Fruit fly (Drosophila melanogaster) whole organism: Measurements from ENCODE around the gene tko.

ENCODE experiments used
- CG8478 ChIP-seq: fragments of >200 bp; optimal IDR thresholded peaks from 2 replicates; lab custom pipeline; 2018; ENCODE audit warnings: inconsistent platforms
- Dll ChIP-seq: fragments of >200 bp; optimal IDR thresholded peaks from 2 replicates; lab custom pipeline; 2017
- EcR ChIP-seq, 2 experiments: fragments of >200 bp; optimal IDR thresholded peaks; 2 replicates each; lab custom pipeline; 2017; ENCODE audit warnings: missing biosample characterization in 2 of 2, missing genetic modification characterization in 2 of 2, missing genetic modification reagents in 2 of 2
- pan ChIP-seq: fragments of >200 bp; optimal IDR thresholded peaks from 2 replicates; lab custom pipeline; 2017
- psq ChIP-seq: fragments of >200 bp; optimal IDR thresholded peaks from 2 replicates; lab custom pipeline; 2017
- usp ChIP-seq: fragments of >200 bp; optimal IDR thresholded peaks from 2 replicates; lab custom pipeline; 2017; ENCODE audit warnings: missing biosample characterization, missing genetic modification characterization, mixed read lengths

Gene tko

DNA sequence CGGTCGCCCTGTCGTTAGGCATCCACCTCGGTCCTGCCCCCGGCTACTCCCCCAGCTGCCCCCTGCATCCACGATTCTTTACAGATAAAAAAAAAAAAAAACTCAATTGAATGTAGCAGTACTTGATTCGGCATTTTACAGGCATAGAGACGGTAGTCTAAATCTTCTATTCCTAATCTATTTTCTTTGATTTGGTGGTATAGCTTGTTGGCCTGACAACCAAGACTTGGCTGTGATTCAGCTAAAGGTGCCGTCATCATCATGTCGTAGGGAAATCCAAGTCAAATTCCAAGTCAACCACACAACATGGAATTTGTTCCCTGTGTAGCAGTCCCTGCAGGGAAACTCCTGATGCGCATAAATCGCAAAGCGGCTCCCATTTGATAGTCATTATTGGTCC, 9.0 kb upstream of the tko start:
- no peak for TF ChIP-seq pan (lab: Kevin White, UChicago)
- TF ChIP-seq Dll = no peak
- TF ChIP-seq CG8478 (lab: Kevin White, UChicago) = no peak
- no peak for TF ChIP-seq usp (GFP tag; lab: Kevin White, UChicago)
- TF ChIP-seq psq (lab: Kevin White, UChicago) = no peak
- no peak for TF ChIP-seq EcR (GFP tag; optimal IDR thresholded peaks at IDR 0.05; lab: Kevin White, UChicago)

DNA sequence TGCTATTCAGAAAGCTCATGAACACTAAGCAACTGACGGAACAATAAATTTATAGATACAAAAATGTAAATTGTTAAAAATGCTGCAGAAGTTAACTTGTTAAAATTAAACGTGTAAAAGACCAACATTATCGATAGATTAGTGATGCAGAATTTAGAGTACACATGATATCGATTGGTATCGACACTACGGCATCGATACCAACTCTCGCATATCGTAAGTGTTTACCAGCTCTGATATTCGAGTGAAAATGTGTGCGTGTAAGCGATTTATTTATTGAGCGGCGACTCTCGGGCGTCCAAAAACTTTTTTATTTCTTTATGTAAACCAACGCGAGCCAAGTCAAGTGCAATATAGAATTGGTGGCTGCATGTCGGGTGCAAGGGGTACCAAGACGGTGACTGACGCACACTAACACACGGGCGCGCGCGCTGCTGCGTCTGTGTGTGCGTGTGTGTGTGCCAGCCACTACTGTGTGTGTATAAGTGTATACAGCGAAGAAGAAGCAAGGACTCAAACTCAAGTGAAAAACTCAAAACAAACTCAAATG, 4.0 kb upstream of the tko start, which contains the start of gene z:
z (plus strand) TSS at position 20 of the 550 bp plus-strand sequence.
- TF ChIP-seq psq (lab: Kevin White, UChicago) (no peak), CG8478 (lab: Kevin White, UChicago) (no peak)

DNA sequence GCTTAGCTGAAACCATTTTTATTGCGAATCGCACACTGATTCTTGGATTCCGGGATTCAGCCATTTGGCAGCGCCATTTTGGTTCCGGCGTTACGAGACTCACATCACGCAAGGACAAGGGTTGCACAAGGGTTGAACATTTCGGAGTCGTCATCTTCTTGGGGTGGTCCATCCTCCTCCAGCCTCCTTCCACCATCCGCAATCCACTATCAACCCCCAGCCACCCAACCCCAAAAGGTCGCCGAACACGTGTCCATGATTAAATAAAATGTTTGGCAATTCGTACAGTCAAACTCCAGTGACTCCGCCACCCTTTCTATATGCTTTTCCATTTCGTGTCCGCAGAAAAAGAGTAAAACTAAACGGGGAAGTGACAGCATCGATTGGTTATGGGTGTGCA, 3.6 kb downstream of the tko start:
- TF ChIP-seq EcR (GFP tag; optimal IDR thresholded peaks at IDR 0.05; lab: Kevin White, UChicago) (no peak), pan (lab: Kevin White, UChicago) (no peak), usp (GFP tag; lab: Kevin White, UChicago) (no peak), Dll (no peak), CG8478 (lab: Kevin White, UChicago) (no peak), psq (lab: Kevin White, UChicago) (no peak)

DNA sequence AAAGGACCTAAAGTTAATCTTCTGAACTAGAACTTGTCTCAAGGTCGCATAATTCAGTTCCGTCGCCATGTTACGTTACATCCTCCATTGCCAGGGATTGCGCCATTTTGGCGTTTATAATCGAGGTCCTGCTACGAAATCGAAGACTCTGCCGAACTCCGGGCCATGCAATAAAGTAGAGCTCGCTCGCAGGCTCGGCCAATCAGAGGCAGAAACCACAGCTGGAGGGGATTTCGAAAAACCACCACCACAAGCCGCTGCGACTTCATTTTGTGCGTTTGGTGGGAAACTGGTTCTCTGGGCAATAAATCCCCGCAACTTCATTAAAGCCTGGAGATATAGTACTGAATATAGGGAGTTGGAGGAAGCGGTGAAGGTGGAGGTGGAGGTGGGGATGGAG, 8.9 kb downstream of the tko start:
- no peak for TF ChIP-seq CG8478 (lab: Kevin White, UChicago)
- no peak for TF ChIP-seq EcR (GFP tag; optimal IDR thresholded peaks at IDR 0.05; lab: Kevin White, UChicago)
- no peak for TF ChIP-seq usp (GFP tag; lab: Kevin White, UChicago)
- TF ChIP-seq psq (lab: Kevin White, UChicago) = no peak
- no peak for TF ChIP-seq pan (lab: Kevin White, UChicago)
- TF ChIP-seq Dll = no peak

DNA sequence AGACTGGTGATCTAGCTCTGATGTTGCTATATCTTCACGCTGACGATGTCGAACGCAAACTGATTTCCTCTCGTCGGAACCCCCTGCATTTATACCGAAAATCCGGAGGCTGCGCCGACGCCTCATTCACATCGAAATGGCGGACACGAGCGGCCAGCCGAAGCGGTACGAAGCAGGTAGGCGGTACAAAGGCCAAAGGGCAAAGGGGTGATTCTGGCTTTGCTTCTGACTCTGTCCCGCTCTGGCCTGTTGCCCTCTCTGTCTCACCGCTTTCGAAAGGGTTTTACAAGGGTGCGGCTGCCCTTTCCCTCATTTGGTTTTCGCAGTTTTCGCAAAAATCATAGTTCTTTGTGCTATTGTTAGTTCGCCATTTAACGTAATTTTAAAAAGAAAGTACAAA, 14.9 kb downstream of the tko start, which contains the start of gene gt:
gt (minus strand) TSS at position 65 of the 400 bp plus-strand sequence.
- no peak for TF ChIP-seq usp (GFP tag; lab: Kevin White, UChicago)
- TF ChIP-seq psq (lab: Kevin White, UChicago) = no peak
- no peak for TF ChIP-seq CG8478 (lab: Kevin White, UChicago)
- no peak for TF ChIP-seq EcR (GFP tag; optimal IDR thresholded peaks at IDR 0.05; lab: Kevin White, UChicago)
- no peak for TF ChIP-seq Dll
- no peak for TF ChIP-seq pan (lab: Kevin White, UChicago)

DNA sequence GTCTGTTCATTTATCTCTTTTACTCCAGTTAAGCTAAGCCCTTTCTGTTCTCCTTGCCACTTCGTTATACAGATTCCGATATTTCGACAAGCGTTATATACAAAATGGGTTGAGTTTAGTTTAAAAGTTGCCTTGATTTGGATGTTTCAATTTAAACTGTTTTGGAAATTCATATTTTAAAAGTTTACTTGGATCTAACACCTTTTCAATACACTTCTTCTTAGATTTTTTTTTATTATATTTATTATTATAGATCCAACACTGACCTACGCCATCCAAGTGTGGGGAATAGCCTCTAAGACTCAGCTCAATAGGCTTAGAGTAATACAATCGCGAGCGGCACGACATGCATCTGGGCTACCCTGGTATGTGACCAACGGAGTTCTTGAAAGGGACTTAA, 18.0 kb downstream of the tko start, which contains the start of gene CG32797:
CG32797 (minus strand) TSS at position 101 of the 400 bp plus-strand sequence.
- TF ChIP-seq psq (lab: Kevin White, UChicago) = no peak
- no peak for TF ChIP-seq EcR (GFP tag; optimal IDR thresholded peaks at IDR 0.05; lab: Kevin White, UChicago)

DNA sequence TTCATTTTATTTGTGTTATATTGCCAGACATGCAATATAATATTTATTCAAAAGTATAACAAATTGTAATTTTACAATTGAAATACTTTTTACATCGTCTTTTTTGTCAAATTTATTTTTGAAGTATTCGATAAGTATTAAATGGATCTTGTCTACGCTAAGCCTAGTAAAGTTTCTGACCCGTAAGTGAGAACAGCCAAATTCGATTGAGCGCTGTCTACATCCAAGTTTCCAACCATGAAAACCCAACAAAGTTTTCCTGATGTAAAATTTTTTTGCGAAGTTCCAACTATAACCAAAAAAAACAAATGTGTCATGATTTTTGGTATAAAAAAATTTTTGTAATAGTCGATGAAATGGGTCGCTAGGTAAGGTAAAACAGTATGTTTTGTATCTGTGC, 24.3 kb downstream of the tko start:
- no peak for TF ChIP-seq pan (lab: Kevin White, UChicago)
- TF ChIP-seq Dll = no peak
- TF ChIP-seq usp (GFP tag; lab: Kevin White, UChicago) = no peak

DNA sequence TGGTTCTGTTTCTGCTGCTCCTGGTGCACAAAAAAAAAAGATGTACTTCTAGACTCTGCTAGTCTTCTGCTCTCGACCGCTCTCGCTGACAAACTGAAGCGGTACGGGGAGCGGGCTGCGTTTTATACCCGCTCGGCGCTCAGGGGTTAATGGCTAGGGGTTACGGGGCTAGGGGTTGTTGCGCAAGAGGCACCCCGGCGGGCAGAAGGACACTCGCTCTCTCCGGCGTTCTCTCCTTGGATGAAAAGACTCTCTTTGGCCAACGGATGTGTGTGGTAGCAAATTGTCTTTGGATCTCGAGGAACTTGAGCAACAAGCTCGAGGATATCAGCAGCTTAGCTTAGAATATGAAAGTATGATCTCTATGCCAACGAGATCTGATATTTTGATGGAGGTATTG, 33.0 kb downstream of the tko start, which contains the start of gene CG12496:
CG12496 (minus strand) TSS at position 97 of the 400 bp plus-strand sequence.
- TF ChIP-seq pan (lab: Kevin White, UChicago) (no peak), psq (lab: Kevin White, UChicago) (no peak), EcR (GFP tag; optimal IDR thresholded peaks at IDR 0.05; lab: Kevin White, UChicago) (no peak), CG8478 (lab: Kevin White, UChicago) (no peak), usp (GFP tag; lab: Kevin White, UChicago) (no peak), Dll (no peak)

DNA sequence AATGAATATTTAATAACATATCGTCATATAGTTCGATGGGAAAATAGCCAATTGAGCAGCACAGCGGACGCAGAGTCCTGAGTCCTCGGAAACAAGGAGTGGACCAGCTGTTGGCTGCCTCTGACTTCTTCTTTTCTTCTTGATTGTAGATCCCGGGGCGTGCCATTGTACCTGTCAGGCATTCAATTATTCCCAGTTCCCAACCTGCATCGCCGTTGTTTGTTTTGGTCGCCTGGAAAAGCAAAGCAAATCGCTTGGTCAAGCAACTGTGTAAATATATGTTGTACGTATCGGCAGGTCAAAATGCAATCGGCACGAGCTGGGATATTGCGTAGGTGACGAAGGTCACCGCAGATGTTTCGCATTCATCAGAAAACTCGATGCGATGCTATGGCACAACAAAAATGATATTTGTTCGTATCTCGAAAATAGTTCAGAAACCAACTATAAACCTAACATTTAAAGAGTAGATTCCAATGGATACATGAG, 35.1 kb downstream of the tko start:
- TF ChIP-seq Dll (no peak), psq (lab: Kevin White, UChicago) (no peak), CG8478 (lab: Kevin White, UChicago) (no peak), usp (GFP tag; lab: Kevin White, UChicago) (no peak)

DNA sequence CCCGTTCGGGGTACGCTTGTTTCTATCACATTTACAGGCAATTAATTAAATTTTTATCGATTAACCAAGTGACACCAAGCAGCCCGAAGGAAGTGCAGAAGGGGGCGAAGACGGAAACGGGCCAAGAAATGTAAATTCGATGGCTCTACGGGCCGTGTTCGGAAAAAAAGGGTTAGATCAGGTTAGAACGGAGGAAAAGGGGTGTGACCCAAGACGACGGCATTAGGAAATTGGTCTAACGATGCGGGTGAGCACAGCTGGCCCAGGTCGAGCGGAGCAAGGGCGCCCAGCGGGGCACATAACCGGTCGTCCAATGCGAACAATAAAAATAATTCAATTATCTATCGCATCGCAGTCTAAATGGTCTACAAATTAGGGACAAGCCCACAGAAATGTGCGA, 44.3 kb downstream of the tko start:
- TF ChIP-seq Dll (no peak), EcR (GFP tag; optimal IDR thresholded peaks at IDR 0.05; lab: Kevin White, UChicago) (no peak), psq (lab: Kevin White, UChicago) (no peak), usp (GFP tag; lab: Kevin White, UChicago) (no peak), CG8478 (lab: Kevin White, UChicago) (no peak), pan (lab: Kevin White, UChicago) (no peak)

DNA sequence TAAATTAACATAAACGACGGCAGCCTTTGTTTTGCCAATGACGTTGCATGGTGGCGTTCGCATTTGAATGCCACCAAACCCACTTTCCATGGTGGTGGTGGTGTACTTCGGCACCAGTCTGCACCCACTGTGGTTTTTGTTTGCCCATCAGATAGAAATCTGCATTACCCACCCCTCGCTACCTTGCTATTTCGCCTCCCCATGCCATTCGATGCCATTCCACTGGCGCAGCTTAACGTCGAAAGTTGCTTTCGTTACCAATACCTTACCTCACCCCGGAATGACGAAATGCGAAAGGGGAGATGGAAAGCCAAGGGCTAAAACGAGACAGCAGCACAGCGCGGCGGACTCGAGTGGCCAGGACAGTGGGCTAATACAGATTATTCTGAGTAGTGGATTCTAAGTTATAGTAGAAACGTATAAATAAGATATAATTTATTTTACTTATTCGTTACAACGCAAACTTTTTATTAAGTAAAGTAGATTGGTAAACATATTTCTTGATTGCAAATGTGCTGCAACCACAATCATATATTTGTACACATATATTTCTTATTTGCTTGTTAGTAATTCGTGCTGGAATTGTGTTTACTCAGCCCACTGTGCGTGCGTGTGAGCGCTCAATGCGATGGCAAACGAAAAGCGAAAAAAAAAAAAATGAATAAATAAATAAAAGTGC, 47.4 kb downstream of the tko start:
- no peak for TF ChIP-seq psq (lab: Kevin White, UChicago)
- TF ChIP-seq EcR (GFP tag; optimal IDR thresholded peaks at IDR 0.05; lab: Kevin White, UChicago) = no peak
- TF ChIP-seq pan (lab: Kevin White, UChicago) = no peak

DNA sequence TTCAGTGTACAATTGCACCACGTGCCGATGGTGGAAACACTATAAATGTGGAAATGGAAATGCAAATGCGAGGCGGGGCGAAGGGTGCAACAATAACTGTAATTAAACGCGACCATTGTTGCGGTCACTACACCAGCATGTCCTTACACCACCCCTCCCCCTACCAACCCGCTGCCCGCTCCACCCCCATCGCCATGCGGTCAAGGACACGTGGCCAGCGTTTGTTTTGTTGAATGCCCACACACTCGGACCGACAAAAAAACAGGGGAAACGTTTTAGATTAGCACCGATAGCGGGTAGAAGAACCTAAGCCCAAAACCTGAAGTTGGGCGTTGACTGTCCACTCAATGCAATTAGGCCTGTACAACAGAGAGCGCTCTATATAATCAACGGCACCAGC, 49.3 kb downstream of the tko start:
- TF ChIP-seq usp (GFP tag; lab: Kevin White, UChicago) = no peak
- no peak for TF ChIP-seq Dll
- TF ChIP-seq EcR (GFP tag; optimal IDR thresholded peaks at IDR 0.05; lab: Kevin White, UChicago) = no peak
- TF ChIP-seq psq (lab: Kevin White, UChicago) = no peak
- no peak for TF ChIP-seq pan (lab: Kevin White, UChicago)
